2 worm cellular contexts compared by ENCODE assay signal in genomic region chrIV:16849078-16849477, ce11.
TF ChIP-seq lines count a peak whose summit lies in the region.

No protein-coding gene starts in this region.

TF ChIP-seq in whole organism, L4 larva, 104 proteins besides CTCF, POLR2A, EP300 and RAD21:
- peak; percentile 66 for TF ChIP-seq lin-38 (GFP tag; IDR thresholded peaks at IDR 0.05; lab: Robert Waterston, UW)
TF ChIP-seq in whole organism, L4 larva: peak in this region for 1; not testable (repeated sequence) for 103.

TF ChIP-seq in whole organism, young adult, 124 proteins besides CTCF, POLR2A, EP300 and RAD21:
- TF ChIP-seq mcd-1 (GFP tag; IDR thresholded peaks at IDR 0.05; lab: Robert Waterston, UW) (peak; percentile 41; the same call in 1 of the 2 replicates), attf-6 (GFP tag; IDR thresholded peaks at IDR 0.05; lab: Robert Waterston, UW) (peak; percentile 57; the same call in 1 of the 2 replicates)
